Worm (Caenorhabditis elegans) whole organism, L3 larva: Measurements from ENCODE around the gene F29B9.7.

Experiments
- ama-1 ChIP-seq: fragments of 150-350 bp; optimal IDR thresholded peaks from 2 replicates; lab custom pipeline; 2018
- daf-12 ChIP-seq: fragments of 150-350 bp; optimal IDR thresholded peaks from 2 replicates; lab custom pipeline; 2014; ENCODE audit warnings: missing biosample characterization, missing genetic modification reagents, missing genetic modification characterization
- elt-2 ChIP-seq: sonication (generic microtip); optimal IDR thresholded peaks from 2 replicates; lab custom pipeline; 2016; ENCODE audit warnings: missing genetic modification reagents, mild to moderate bottlenecking, missing genetic modification characterization, missing compliant biosample characterization
- nfya-1 ChIP-seq: sonication (generic microtip); optimal IDR thresholded peaks from 2 replicates; lab custom pipeline; 2017; ENCODE audit warnings: missing genetic modification characterization, mild to moderate bottlenecking, missing compliant biosample characterization, antibody characterized with exemption, moderate library complexity; ENCODE audit not compliant: insufficient read depth
- nhr-23 ChIP-seq: fragments of 150-350 bp; optimal IDR thresholded peaks from 2 replicates; lab custom pipeline; 2014; ENCODE audit warnings: missing biosample characterization, missing genetic modification reagents, missing genetic modification characterization
- nhr-67 ChIP-seq: fragments of 150-350 bp; optimal IDR thresholded peaks from 2 replicates; lab custom pipeline; 2014; ENCODE audit warnings: missing biosample characterization, missing genetic modification characterization
- nhr-76 ChIP-seq: fragments of 150-350 bp; sonication (generic microtip); optimal IDR thresholded peaks from 5 replicates; lab custom pipeline; 2014; ENCODE audit warnings: missing biosample characterization, missing genetic modification characterization
- skn-1 ChIP-seq: fragments of 150-350 bp; optimal IDR thresholded peaks from 2 replicates; lab custom pipeline; 2014; ENCODE audit warnings: missing biosample characterization, missing genetic modification characterization
- zag-1 ChIP-seq: fragments of 150-350 bp; optimal IDR thresholded peaks from 2 replicates; lab custom pipeline; 2014; ENCODE audit warnings: missing biosample characterization, missing genetic modification characterization

ce11 chrIV:4612597-4612996 is 37.0 kb upstream of the F29B9.7 start:
- TF ChIP-seq nhr-23 (tag; lab: Kevin White, UChicago): no peak
- TF ChIP-seq nhr-67 (tag; lab: Kevin White, UChicago): no peak
- no peak for TF ChIP-seq ama-1 (lab: Kevin White, UChicago)
- TF ChIP-seq nhr-76 (tag; lab: Kevin White, UChicago): no peak
- TF ChIP-seq zag-1 (tag; lab: Kevin White, UChicago): no peak
- no peak for TF ChIP-seq skn-1
- no peak for TF ChIP-seq elt-2
- TF ChIP-seq nfya-1 (tag; lab: Kevin White, UChicago): no peak
- TF ChIP-seq daf-12 (tag; lab: Kevin White, UChicago): no peak
